Fruit fly (Drosophila melanogaster) whole organism, pupa: ENCODE data around the gene CG13041.

Source experiments
- CG12605 ChIP-seq: fragments of 200-800 bp; sonication (Bioruptor generic); IDR thresholded peaks from 2 replicates; pipeline ENCODE4 v1.3.6; 2022; ENCODE audit warnings: missing biosample characterization, missing genetic modification characterization
- CG14655 ChIP-seq: fragments of 200-800 bp; sonication (Bioruptor generic); optimal IDR thresholded peaks from 3 replicates; lab custom pipeline; 2017; ENCODE audit warnings: mild to moderate bottlenecking, missing biosample characterization, missing genetic modification reagents, missing genetic modification characterization
- CG32121 ChIP-seq: fragments of 200-800 bp; sonication (Bioruptor generic); IDR thresholded peaks from 2 replicates; pipeline ENCODE4 v1.3.6; 2022; ENCODE audit warnings: missing biosample characterization, missing genetic modification characterization
- CG34367 ChIP-seq: fragments of 200-800 bp; sonication (Bioruptor generic); optimal IDR thresholded peaks from 2 replicates; lab custom pipeline; 2018; ENCODE audit warnings: missing biosample characterization, mild to moderate bottlenecking, missing genetic modification characterization
- CG8159 ChIP-seq: fragments of 200-800 bp; sonication (Bioruptor generic); optimal IDR thresholded peaks from 3 replicates; lab custom pipeline; 2018; ENCODE audit warnings: missing biosample characterization, mild to moderate bottlenecking, missing genetic modification characterization, moderate library complexity
- CG8301 ChIP-seq: fragments of 200-800 bp; sonication (Bioruptor generic); optimal IDR thresholded peaks from 2 replicates; lab custom pipeline; 2018; ENCODE audit warnings: missing biosample characterization, mild to moderate bottlenecking, missing genetic modification characterization
- CG9948 ChIP-seq: fragments of 200-800 bp; sonication (Bioruptor generic); optimal IDR thresholded peaks from 2 replicates; lab custom pipeline; 2018; ENCODE audit warnings: missing biosample characterization, mild to moderate bottlenecking, missing genetic modification characterization, moderate library complexity
- D1 ChIP-seq: fragments of 200-800 bp; sonication (Bioruptor generic); optimal IDR thresholded peaks from 2 replicates; lab custom pipeline; 2018; ENCODE audit warnings: missing biosample characterization, mild to moderate bottlenecking, missing genetic modification characterization, moderate library complexity
- EcR ChIP-seq: fragments of 200-800 bp; sonication (Bioruptor generic); optimal IDR thresholded peaks from 3 replicates; lab custom pipeline; 2019; ENCODE audit warnings: missing biosample characterization, missing genetic modification characterization, mild to moderate bottlenecking, moderate library complexity, missing genetic modification reagents
- Snoo ChIP-seq: fragments of 200-800 bp; sonication (Bioruptor generic); optimal IDR thresholded peaks from 3 replicates; lab custom pipeline; 2017; ENCODE audit warnings: missing biosample characterization, mild to moderate bottlenecking, missing genetic modification characterization, inconsistent platforms
- fd96Ca ChIP-seq: fragments of 200-800 bp; sonication (Bioruptor generic); IDR thresholded peaks from 3 replicates; pipeline ENCODE4 v1.3.6; 2022; ENCODE audit warnings: missing biosample characterization, missing genetic modification characterization
- gl ChIP-seq: fragments of 200-800 bp; sonication (Bioruptor generic); optimal IDR thresholded peaks from 2 replicates; lab custom pipeline; 2018; ENCODE audit warnings: missing biosample characterization, mild to moderate bottlenecking, missing genetic modification characterization
- rn ChIP-seq: fragments of 200-800 bp; sonication (Bioruptor generic); IDR thresholded peaks from 2 replicates; pipeline ENCODE4 v1.3.6; 2022; ENCODE audit warnings: missing biosample characterization, missing genetic modification characterization

DNA sequence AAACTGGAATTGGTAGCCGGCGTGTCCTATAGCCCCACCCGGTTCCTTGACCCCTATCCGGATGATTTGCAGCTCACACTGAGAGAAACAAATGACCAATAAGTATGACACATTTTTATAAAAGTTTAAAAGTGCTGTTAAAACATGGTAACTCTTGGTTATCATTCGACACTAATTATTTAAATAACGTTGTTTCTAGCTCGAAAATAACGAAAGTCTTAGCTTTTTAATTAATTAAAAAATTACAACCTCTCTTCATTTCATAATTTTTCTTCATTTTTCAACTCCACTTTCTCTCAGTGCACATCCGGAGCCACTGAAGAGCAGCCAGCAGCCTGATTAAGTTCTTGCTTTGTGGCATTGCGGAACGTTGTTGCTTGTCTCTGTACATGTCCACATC lies 44.9 kb upstream of the CG13041 start:
- no peak for TF ChIP-seq fd96Ca (GFP tag; lab: Robert Waterston, UW)
- peak; percentile 85 for TF ChIP-seq D1
- TF ChIP-seq CG8159 (tag; lab: Kevin White, UChicago): peak; percentile 92
- TF ChIP-seq rn (GFP tag; lab: Robert Waterston, UW): no peak
- peak; percentile 87 for TF ChIP-seq CG9948
- 0 out of 2 replicates have a peak, but pooled peaks have one; percentile 24 for TF ChIP-seq CG32121 (GFP tag; lab: Robert Waterston, UW)
- peak; percentile 85 for TF ChIP-seq CG14655
- peak; percentile 81 for TF ChIP-seq Snoo (tag; lab: Kevin White, UChicago)
- TF ChIP-seq EcR (GFP tag; lab: Kevin White, UChicago): peak; percentile 96
- TF ChIP-seq CG8301: peak; percentile 75
- peak; percentile 76 for TF ChIP-seq gl (tag; lab: Kevin White, UChicago)
- TF ChIP-seq CG34367 (tag; lab: Kevin White, UChicago): peak; percentile 85
- peak; percentile 44; the same call in 1 of the 2 replicates for TF ChIP-seq CG12605
